Worm (Caenorhabditis elegans) whole organism, young adult: ENCODE data around the gene F46B3.1.
"Not testable (repeated sequence)": the region's sequence is repeated elsewhere in the genome, so short reads cannot be mapped to it uniquely, and the experiment has no call there.

Experiments
- B0336.3 ChIP-seq: fragments of 200-800 bp; sonication (Bioruptor generic); IDR thresholded peaks from 2 replicates; pipeline ENCODE4 v1.3.6; 2022; ENCODE audit warnings: missing genetic modification characterization, missing compliant biosample characterization
- F23B12.7 ChIP-seq: sonication (generic microtip); optimal IDR thresholded peaks from 2 replicates; lab custom pipeline; 2017; ENCODE audit warnings: missing genetic modification characterization, mild to moderate bottlenecking, missing compliant biosample characterization, antibody characterized with exemption, moderate library complexity; ENCODE audit not compliant: insufficient read depth
- F39B2.1 ChIP-seq: fragments of 200-800 bp; sonication (Bioruptor generic); IDR thresholded peaks from 2 replicates; pipeline ENCODE4 v1.3.6; 2022; ENCODE audit warnings: missing genetic modification reagents, missing genetic modification characterization, missing compliant biosample characterization
- F55B11.4 ChIP-seq: sonication (generic microtip); optimal IDR thresholded peaks from 2 replicates; lab custom pipeline; 2016; ENCODE audit warnings: missing compliant biosample characterization, missing genetic modification characterization, borderline replicate concordance; ENCODE audit not compliant: insufficient read depth
- K12H6.12 ChIP-seq: fragments of 200-800 bp; sonication (Bioruptor generic); optimal IDR thresholded peaks from 2 replicates; lab custom pipeline; 2018; ENCODE audit warnings: mild to moderate bottlenecking, missing genetic modification characterization, missing compliant biosample characterization
- Y56A3A.18 ChIP-seq: fragments of 200-800 bp; sonication (Bioruptor generic); IDR thresholded peaks from 2 replicates; pipeline ENCODE4 v1.3.6; 2022; ENCODE audit warnings: missing genetic modification reagents, missing genetic modification characterization, missing compliant biosample characterization
- ama-1 ChIP-seq, 3 experiments: fragments of 150-350 bp in 1 of 3; sonication (generic microtip) in 2 of 3; optimal IDR thresholded peaks; 2 replicates each; lab custom pipeline; 2014 to 2018; ENCODE audit warnings: missing biosample characterization in 2 of 3, missing genetic modification characterization in 2 of 3, missing genetic modification reagents in 2 of 3
- atf-7 ChIP-seq: sonication (generic microtip); optimal IDR thresholded peaks from 2 replicates; lab custom pipeline; 2017; ENCODE audit warnings: mild to moderate bottlenecking, missing genetic modification characterization, missing compliant biosample characterization
- athp-1 ChIP-seq: sonication (generic microtip); optimal IDR thresholded peaks from 2 replicates; lab custom pipeline; 2017; ENCODE audit warnings: mild to moderate bottlenecking, missing genetic modification characterization, missing compliant biosample characterization
- attf-3 ChIP-seq: fragments of 200-800 bp; sonication (Bioruptor generic); conservative IDR thresholded peaks from 2 replicates; pipeline ENCODE4 v1.3.6; 2022; ENCODE audit warnings: missing genetic modification reagents, missing genetic modification characterization, missing compliant biosample characterization
- attf-5 ChIP-seq: fragments of 200-800 bp; sonication (Bioruptor generic); optimal IDR thresholded peaks from 2 replicates; lab custom pipeline; 2018; ENCODE audit warnings: mild to moderate bottlenecking, missing genetic modification characterization, missing compliant biosample characterization
- dpff-1 ChIP-seq: sonication (generic microtip); optimal IDR thresholded peaks from 2 replicates; lab custom pipeline; 2017; ENCODE audit warnings: mild to moderate bottlenecking, missing genetic modification characterization, missing compliant biosample characterization
- egl-18 ChIP-seq: fragments of 200-800 bp; sonication (Bioruptor generic); IDR thresholded peaks from 2 replicates; pipeline ENCODE4 v1.3.6; 2022; ENCODE audit warnings: missing genetic modification reagents, missing genetic modification characterization, missing compliant biosample characterization
- egl-44 ChIP-seq: fragments of 200-800 bp; sonication (Bioruptor generic); IDR thresholded peaks from 2 replicates; pipeline ENCODE4 v1.3.6; 2022; ENCODE audit warnings: missing genetic modification reagents, missing genetic modification characterization, missing compliant biosample characterization
- egrh-3 ChIP-seq: fragments of 200-800 bp; sonication (Bioruptor generic); IDR thresholded peaks from 2 replicates; pipeline ENCODE4 v1.3.6; 2022; ENCODE audit warnings: missing genetic modification reagents, missing genetic modification characterization, missing compliant biosample characterization
- fkh-3 ChIP-seq: sonication (generic microtip); optimal IDR thresholded peaks from 2 replicates; lab custom pipeline; 2016; ENCODE audit warnings: mild to moderate bottlenecking, missing genetic modification characterization, missing compliant biosample characterization
- him-1 ChIP-seq: sonication (generic microtip); optimal IDR thresholded peaks from 2 replicates; lab custom pipeline; 2016; ENCODE audit warnings: missing genotype, missing genetic modification reagents, missing genetic modification characterization, missing compliant biosample characterization
- hmg-20 ChIP-seq: fragments of 200-800 bp; sonication (Bioruptor generic); IDR thresholded peaks from 2 replicates; pipeline ENCODE4 v1.3.6; 2022; ENCODE audit warnings: missing genetic modification reagents, missing genetic modification characterization, missing compliant biosample characterization
- lag-1 ChIP-seq: fragments of 200-800 bp; sonication (Bioruptor generic); IDR thresholded peaks from 2 replicates; pipeline ENCODE4 v1.3.6; 2022; ENCODE audit warnings: missing genetic modification reagents, missing genetic modification characterization, missing compliant biosample characterization
- lsl-1 ChIP-seq: fragments of 200-800 bp; sonication (Bioruptor generic); optimal IDR thresholded peaks from 2 replicates; lab custom pipeline; 2018; ENCODE audit warnings: mild to moderate bottlenecking, missing genetic modification characterization, moderate library complexity, missing compliant biosample characterization
- mes-4 ChIP-seq: sonication (generic microtip); optimal IDR thresholded peaks from 2 replicates; lab custom pipeline; 2016; ENCODE audit warnings: missing genotype, missing genetic modification characterization, missing compliant biosample characterization
- mxl-1 ChIP-seq: sonication (generic microtip); optimal IDR thresholded peaks from 2 replicates; lab custom pipeline; 2016; ENCODE audit warnings: missing genetic modification characterization, missing compliant biosample characterization
- nfyb-1 ChIP-seq: fragments of 200-800 bp; sonication (Bioruptor generic); IDR thresholded peaks from 2 replicates; pipeline ENCODE4 v1.3.6; 2022; ENCODE audit warnings: missing genetic modification reagents, missing genetic modification characterization, missing compliant biosample characterization
- nhr-120 ChIP-seq: fragments of 200-800 bp; sonication (Bioruptor generic); IDR thresholded peaks from 2 replicates; pipeline ENCODE4 v1.3.6; 2022; ENCODE audit warnings: missing genetic modification characterization, missing compliant biosample characterization
- nhr-90 ChIP-seq: sonication (generic microtip); optimal IDR thresholded peaks from 2 replicates; lab custom pipeline; 2016; ENCODE audit warnings: missing genotype, mild to moderate bottlenecking, missing genetic modification characterization, missing compliant biosample characterization
- pbrm-1 ChIP-seq: fragments of 200-800 bp; sonication (Bioruptor generic); IDR thresholded peaks from 2 replicates; pipeline ENCODE4 v1.3.6; 2022; ENCODE audit warnings: missing genetic modification reagents, missing genetic modification characterization, missing compliant biosample characterization
- pha-4 ChIP-seq: fragments of 150-350 bp; sonication (generic microtip); optimal IDR thresholded peaks from 2 replicates; lab custom pipeline; 2014; ENCODE audit warnings: missing biosample characterization, missing genetic modification reagents, missing genetic modification characterization
- rpc-1 ChIP-seq, 2 experiments: fragments of 150-350 bp in 1 of 2; sonication (generic microtip) in 1 of 2; optimal IDR thresholded peaks; 2 replicates each; lab custom pipeline; 2014 to 2018; ENCODE audit warnings: missing biosample characterization in 1 of 2, missing genetic modification characterization in 1 of 2, missing genetic modification reagents in 1 of 2, missing genotype in 1 of 2
- sdz-38 ChIP-seq: sonication (generic microtip); optimal IDR thresholded peaks from 2 replicates; lab custom pipeline; 2016; ENCODE audit warnings: missing genotype, missing genetic modification characterization, missing compliant biosample characterization
- sea-2 ChIP-seq: fragments of 200-800 bp; sonication (Bioruptor generic); IDR thresholded peaks from 2 replicates; pipeline ENCODE4 v1.3.6; 2022; ENCODE audit warnings: missing genetic modification characterization, missing compliant biosample characterization
- snpc-4 ChIP-seq, 5 experiments: fragments of 150-350 bp in 1 of 5; sonication (generic microtip) in 4 of 5; optimal IDR thresholded peaks; 2 replicates each; lab custom pipeline; 2014 to 2018; ENCODE audit warnings: missing genetic modification characterization in 5 of 5, missing biosample characterization in 3 of 5, antibody characterized with exemption in 2 of 5, mild to moderate bottlenecking in 2 of 5, missing compliant biosample characterization in 2 of 5, missing genotype in 2 of 5, moderate library complexity in 2 of 5, missing genetic modification reagents in 1 of 5
- somi-1 ChIP-seq: fragments of 200-800 bp; sonication (Bioruptor generic); optimal IDR thresholded peaks from 2 replicates; lab custom pipeline; 2018; ENCODE audit warnings: mild to moderate bottlenecking, missing genetic modification characterization, missing compliant biosample characterization
- tbp1 ChIP-seq: fragments of 200-800 bp; sonication (Bioruptor generic); optimal IDR thresholded peaks from 2 replicates; lab custom pipeline; 2018; ENCODE audit warnings: mild to moderate bottlenecking, missing genetic modification characterization, missing compliant biosample characterization
- ztf-28 ChIP-seq: fragments of 200-800 bp; sonication (Bioruptor generic); IDR thresholded peaks from 2 replicates; pipeline ENCODE4 v1.3.6; 2022; ENCODE audit warnings: missing genetic modification reagents, missing genetic modification characterization, missing compliant biosample characterization
- ztf-3 ChIP-seq: fragments of 200-800 bp; sonication (Bioruptor generic); optimal IDR thresholded peaks from 2 replicates; lab custom pipeline; 2018; ENCODE audit warnings: mild to moderate bottlenecking, missing genetic modification characterization, missing compliant biosample characterization

The F46B3.1 gene

ce11 chrV:20574872-20575271, 22.1 kb downstream of the F46B3.1 start:
- TF ChIP-seq athp-1 (tag; lab: Kevin White, UChicago) (no peak), nhr-90 (tag; lab: Kevin White, UChicago) (no peak), K12H6.12 (tag; lab: Kevin White, UChicago) (no peak), F55B11.4 (tag; lab: Kevin White, UChicago) (no peak), lsl-1 (GFP tag; lab: Kevin White, UChicago) (no peak), him-1 (tag; lab: Kevin White, UChicago) (no peak), atf-7 (tag; lab: Kevin White, UChicago) (no peak), dpff-1 (tag; lab: Kevin White, UChicago) (no peak), nfyb-1 (GFP tag; lab: Robert Waterston, UW) (no peak), Y56A3A.18 (GFP tag; lab: Robert Waterston, UW) (no peak)

ce11 chrV:20574314-20574713, 22.7 kb downstream of the F46B3.1 start, which contains the start of gene clec-263:
TSS of gene clec-263 (plus strand) at chrV:20574614.
- TF ChIP-seq B0336.3 (GFP tag; lab: Robert Waterston, UW) = no peak
- TF ChIP-seq attf-3 (GFP tag; lab: Robert Waterston, UW) = no peak
- no peak for TF ChIP-seq pbrm-1 (GFP tag; lab: Robert Waterston, UW)
- TF ChIP-seq F39B2.1 (GFP tag; lab: Robert Waterston, UW) = no peak
- no peak for TF ChIP-seq egrh-3 (GFP tag; lab: Robert Waterston, UW)
- no peak for TF ChIP-seq fkh-3 (tag; lab: Kevin White, UChicago)
- TF ChIP-seq Y56A3A.18 (GFP tag; lab: Robert Waterston, UW) = no peak
- no peak for TF ChIP-seq ztf-28
- TF ChIP-seq sdz-38 (tag; lab: Kevin White, UChicago) = no peak
- TF ChIP-seq ztf-3 (GFP tag; lab: Kevin White, UChicago) = no peak
- no peak for TF ChIP-seq egl-18 (GFP tag; lab: Robert Waterston, UW)
- no peak for TF ChIP-seq lag-1 (GFP tag; lab: Robert Waterston, UW)

- TF ChIP-seq nhr-120 (no peak), ama-1 (optimal IDR thresholded peaks at IDR 0.05; lab: Kevin White, UChicago) (no peak), ama-1 (GFP tag; optimal IDR thresholded peaks at IDR 0.05; lab: Kevin White, UChicago) (no peak), mes-4 (tag; lab: Kevin White, UChicago) (no peak), rpc-1 (optimal IDR thresholded peaks at IDR 0.05; lab: Kevin White, UChicago) (no peak), rpc-1 (tag; optimal IDR thresholded peaks at IDR 0.05; lab: Kevin White, UChicago) (no peak), him-1 (tag; lab: Kevin White, UChicago) (no peak), snpc-4 (GFP tag; optimal IDR thresholded peaks at IDR 0.05; lab: Kevin White, UChicago) (no peak), snpc-4 (tag; optimal IDR thresholded peaks at IDR 0.05; lab: Kevin White, UChicago) (no peak), attf-5 (GFP tag; lab: Kevin White, UChicago) (no peak)
Observed at ce11 chrV:20573392-20573791, 23.6 kb downstream of the F46B3.1 start, which contains the start of gene F26F2.5. TSS of gene F26F2.5 (plus strand) at chrV:20573692.

DNA sequence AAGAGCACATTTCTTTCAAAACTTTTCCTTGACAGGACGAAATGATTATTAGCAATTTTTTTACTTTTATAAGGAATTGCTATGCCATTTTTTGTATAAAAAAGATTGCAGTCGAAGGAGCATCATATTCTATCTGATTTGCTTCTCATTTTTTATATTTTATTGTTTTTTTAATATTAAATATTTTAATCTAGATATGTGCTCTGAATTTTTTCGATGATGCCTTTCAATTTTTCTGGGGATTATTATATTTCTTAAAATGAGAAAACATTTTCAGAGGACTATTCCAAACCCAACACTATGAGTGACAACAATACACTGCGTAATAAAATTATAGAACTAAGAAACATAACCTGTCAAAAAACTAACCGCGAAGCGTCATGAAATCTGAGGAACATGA, 28.0 kb downstream of the F46B3.1 start, which contains the start of gene F26F2.4:
TSS of gene F26F2.4 (plus strand) at position 301 of the 400 bp plus-strand sequence.
- TF ChIP-seq egl-44; mxl-1 (tag; lab: Kevin White, UChicago); hmg-20: not testable (repeated sequence)

ce11 chrV:20566454-20566853, 30.5 kb downstream of the F46B3.1 start, which contains the start of gene F26F2.3:
TSS of gene F26F2.3 (minus strand) at chrV:20566554.
- TF ChIP-seq tbp1 (GFP tag; lab: Kevin White, UChicago) = no peak
- no peak for TF ChIP-seq snpc-4 (GFP tag; optimal IDR thresholded peaks at IDR 0.05; lab: Kevin White, UChicago)
- no peak for TF ChIP-seq snpc-4 (tag; optimal IDR thresholded peaks at IDR 0.05; lab: Kevin White, UChicago)
- no peak for TF ChIP-seq pha-4 (tag; lab: Kevin White, UChicago)
- no peak for TF ChIP-seq F23B12.7 (tag; lab: Kevin White, UChicago)
- TF ChIP-seq sea-2 (GFP tag; lab: Robert Waterston, UW) = no peak
- TF ChIP-seq somi-1 (GFP tag; lab: Kevin White, UChicago) = no peak
